Worm (Caenorhabditis elegans) whole organism, L4 larva: ENCODE measurements around the gene Y54E2A.4.

Source experiments
- F10B5.3 ChIP-seq: sonication (generic microtip); optimal IDR thresholded peaks from 2 replicates; lab custom pipeline; 2016; ENCODE audit warnings: mild to moderate bottlenecking, missing genetic modification characterization, missing compliant biosample characterization
- F26F4.8 ChIP-seq: fragments of 200-800 bp; sonication (Bioruptor generic); conservative IDR thresholded peaks from 2 replicates; pipeline ENCODE4 v1.3.6; 2022; ENCODE audit warnings: missing genetic modification characterization, missing compliant biosample characterization
- F37D6.2 ChIP-seq: sonication (generic microtip); optimal IDR thresholded peaks from 2 replicates; lab custom pipeline; 2016; ENCODE audit warnings: mild to moderate bottlenecking, missing genetic modification characterization, missing compliant biosample characterization
- F49E8.2 ChIP-seq: sonication (generic microtip); optimal IDR thresholded peaks from 2 replicates; lab custom pipeline; 2016; ENCODE audit warnings: missing compliant biosample characterization, mild to moderate bottlenecking, missing genetic modification characterization, borderline replicate concordance
- Y48G9A.11 ChIP-seq: fragments of 200-800 bp; sonication (Bioruptor generic); IDR thresholded peaks from 2 replicates; pipeline ENCODE4 v1.3.6; 2022; ENCODE audit warnings: missing genetic modification reagents, missing genetic modification characterization, missing compliant biosample characterization
- Y5F2A.4 ChIP-seq: fragments of 200-800 bp; sonication (Bioruptor generic); optimal IDR thresholded peaks from 2 replicates; lab custom pipeline; 2018; ENCODE audit warnings: mild to moderate bottlenecking, missing genetic modification characterization, missing compliant biosample characterization
- ZK337.2 ChIP-seq: fragments of 200-800 bp; sonication (Bioruptor generic); IDR thresholded peaks from 2 replicates; pipeline ENCODE4 v1.3.6; 2022; ENCODE audit warnings: missing genetic modification reagents, missing genetic modification characterization, missing compliant biosample characterization
- ZK546.5 ChIP-seq, 2 experiments: sonication (generic microtip); optimal IDR thresholded peaks; 2 replicates each; lab custom pipeline; 2017; ENCODE audit warnings: missing biosample characterization in 2 of 2, missing genetic modification characterization in 2 of 2
- attf-4 ChIP-seq: sonication (generic microtip); optimal IDR thresholded peaks from 3 replicates; lab custom pipeline; 2017; ENCODE audit warnings: missing biosample characterization, missing genetic modification characterization
- ceh-28 ChIP-seq: fragments of 150-350 bp; optimal IDR thresholded peaks from 2 replicates; lab custom pipeline; 2014; ENCODE audit warnings: missing biosample characterization, missing genetic modification reagents, missing genetic modification characterization
- ceh-82 ChIP-seq: sonication (generic microtip); optimal IDR thresholded peaks from 2 replicates; lab custom pipeline; 2017; ENCODE audit warnings: missing biosample characterization, missing genetic modification characterization
- ctbp-1 ChIP-seq: fragments of 200-800 bp; sonication (Bioruptor generic); IDR thresholded peaks from 2 replicates; pipeline ENCODE4 v1.3.6; 2022; ENCODE audit warnings: missing genetic modification reagents, missing genetic modification characterization, missing compliant biosample characterization
- daf-8 ChIP-seq: fragments of 200-800 bp; sonication (Bioruptor generic); IDR thresholded peaks from 2 replicates; pipeline ENCODE4 v1.3.6; 2022; ENCODE audit warnings: missing genetic modification characterization, missing compliant biosample characterization
- dmd-8 ChIP-seq: fragments of 200-800 bp; sonication (Bioruptor generic); IDR thresholded peaks from 2 replicates; pipeline ENCODE4 v1.3.6; 2022; ENCODE audit warnings: missing genetic modification characterization, missing compliant biosample characterization
- dmd-9 ChIP-seq: fragments of 200-800 bp; sonication (Bioruptor generic); IDR thresholded peaks from 2 replicates; pipeline ENCODE4 v1.3.6; 2022; ENCODE audit warnings: missing genetic modification reagents, missing genetic modification characterization, missing compliant biosample characterization
- duxl-1 ChIP-seq: sonication (generic microtip); optimal IDR thresholded peaks from 2 replicates; lab custom pipeline; 2016; ENCODE audit warnings: mild to moderate bottlenecking, missing genetic modification characterization, moderate library complexity, missing compliant biosample characterization; ENCODE audit not compliant: poor library complexity
- dve-1 ChIP-seq: sonication (generic microtip); optimal IDR thresholded peaks from 2 replicates; lab custom pipeline; 2017; ENCODE audit warnings: antibody characterized with exemption, mild to moderate bottlenecking, missing genetic modification characterization, missing compliant biosample characterization; ENCODE audit not compliant: insufficient read depth
- fos-1 ChIP-seq: fragments of 150-350 bp; optimal IDR thresholded peaks from 2 replicates; lab custom pipeline; 2014; ENCODE audit warnings: missing biosample characterization, missing genetic modification characterization
- hif-1 ChIP-seq, 2 experiments: sonication (generic microtip); optimal IDR thresholded peaks; 2 replicates each; lab custom pipeline; 2016 to 2017; ENCODE audit warnings: missing compliant biosample characterization in 2 of 2, missing genetic modification characterization in 2 of 2, missing genetic modification reagents in 2 of 2, missing genotype in 2 of 2, mild to moderate bottlenecking in 1 of 2
- lin-13 ChIP-seq: fragments of 150-350 bp; optimal IDR thresholded peaks from 2 replicates; lab custom pipeline; 2014; ENCODE audit warnings: missing biosample characterization, missing genetic modification reagents, missing genetic modification characterization
- lin-38 ChIP-seq: fragments of 200-800 bp; sonication (Bioruptor generic); IDR thresholded peaks from 2 replicates; pipeline ENCODE4 v1.3.6; 2022; ENCODE audit warnings: missing genetic modification reagents, missing genetic modification characterization, missing compliant biosample characterization
- lin-39 ChIP-seq: fragments of 150-350 bp; optimal IDR thresholded peaks from 2 replicates; lab custom pipeline; 2014; ENCODE audit warnings: missing biosample characterization, missing genetic modification reagents, missing genetic modification characterization
- madf-5 ChIP-seq, 2 experiments: fragments of 200-800 bp; sonication (Bioruptor generic); IDR thresholded peaks; 2 replicates each; pipeline ENCODE4 v1.3.6; 2022; ENCODE audit warnings: missing compliant biosample characterization in 2 of 2, missing genetic modification characterization in 2 of 2
- mdl-1 ChIP-seq, 2 experiments: fragments of 150-350 bp in 1 of 2; sonication (generic microtip) in 1 of 2; optimal IDR thresholded peaks; 2 replicates each; lab custom pipeline; 2014 to 2017; ENCODE audit warnings: missing biosample characterization in 2 of 2, missing genetic modification characterization in 2 of 2
- mes-2 ChIP-seq: sonication (generic microtip); optimal IDR thresholded peaks from 2 replicates; lab custom pipeline; 2016; ENCODE audit warnings: missing genotype, mild to moderate bottlenecking, missing genetic modification characterization, missing compliant biosample characterization; ENCODE audit not compliant: poor library complexity, severe bottlenecking
- nhr-11 ChIP-seq: fragments of 150-350 bp; optimal IDR thresholded peaks from 2 replicates; lab custom pipeline; 2014; ENCODE audit warnings: missing biosample characterization, missing genetic modification characterization
- nhr-42 ChIP-seq: fragments of 200-800 bp; sonication (Bioruptor generic); IDR thresholded peaks from 2 replicates; pipeline ENCODE4 v1.3.6; 2022; ENCODE audit warnings: missing genetic modification characterization, missing compliant biosample characterization
- php-3 ChIP-seq: fragments of 200-800 bp; sonication (Bioruptor generic); IDR thresholded peaks from 2 replicates; pipeline ENCODE4 v1.3.6; 2022; ENCODE audit warnings: missing genetic modification reagents, missing genetic modification characterization, missing compliant biosample characterization
- pqm-1 ChIP-seq: sonication (generic microtip); optimal IDR thresholded peaks from 2 replicates; lab custom pipeline; 2017; ENCODE audit warnings: missing biosample characterization, missing genetic modification characterization
- rbr-2 ChIP-seq: sonication (generic microtip); optimal IDR thresholded peaks from 2 replicates; lab custom pipeline; 2016; ENCODE audit warnings: missing genotype, missing genetic modification characterization, missing compliant biosample characterization
- set-16 ChIP-seq: fragments of 200-800 bp; sonication (Bioruptor generic); IDR thresholded peaks from 2 replicates; pipeline ENCODE4 v1.3.6; 2022; ENCODE audit warnings: missing genetic modification reagents, missing genetic modification characterization, missing compliant biosample characterization
- snpc-1.2 ChIP-seq: fragments of 200-800 bp; sonication (Bioruptor generic); IDR thresholded peaks from 2 replicates; pipeline ENCODE4 v1.3.6; 2022; ENCODE audit warnings: missing genetic modification reagents, missing genetic modification characterization, missing compliant biosample characterization
- snpc-4 ChIP-seq: fragments of 150-350 bp; optimal IDR thresholded peaks from 2 replicates; lab custom pipeline; 2014; ENCODE audit warnings: missing biosample characterization, missing genetic modification characterization
- tra-1 ChIP-seq: fragments of 200-800 bp; sonication (Bioruptor generic); IDR thresholded peaks from 2 replicates; pipeline ENCODE4 v1.3.6; 2022; ENCODE audit warnings: missing genetic modification reagents, missing genetic modification characterization, missing compliant biosample characterization
- unc-39 ChIP-seq: sonication (generic microtip); optimal IDR thresholded peaks from 2 replicates; lab custom pipeline; 2017; ENCODE audit warnings: missing biosample characterization, missing genetic modification characterization
- unc-62 ChIP-seq, 3 experiments: fragments of 150-350 bp in 1 of 3; sonication (generic microtip); optimal IDR thresholded peaks in 2 of 3; peaks in 1 of 3; 1 replicate in 1 of 3; 2 replicates in 2 of 3; lab custom pipeline; 2014 to 2017; ENCODE audit warnings: missing biosample characterization in 3 of 3, missing genetic modification characterization in 3 of 3, missing genetic modification reagents in 3 of 3, missing genotype in 1 of 3
- zfp-3 ChIP-seq: fragments of 200-800 bp; sonication (Bioruptor generic); conservative IDR thresholded peaks from 2 replicates; pipeline ENCODE4 v1.3.6; 2022; ENCODE audit warnings: missing genetic modification reagents, missing genetic modification characterization, missing compliant biosample characterization

The Y54E2A.4 gene

ce11 chrII:14768804-14769203 is 14.4 kb downstream of the Y54E2A.4 start:
- TF ChIP-seq ceh-28 (tag; lab: Kevin White, UChicago) (peak; percentile 61), attf-4 (no peak), tra-1 (GFP tag; lab: Robert Waterston, UW) (no peak)
- TF ChIP-seq, all 104 proteins: peak for 1

ce11 chrII:14771096-14771495 is 16.7 kb downstream of the Y54E2A.4 start:
- TF ChIP-seq lin-13 = no peak
- TF ChIP-seq F37D6.2 (tag; lab: Kevin White, UChicago) = no peak
- no peak for TF ChIP-seq php-3 (GFP tag; lab: Robert Waterston, UW)
- no peak for TF ChIP-seq ceh-28 (tag; lab: Kevin White, UChicago)
- no peak for TF ChIP-seq ZK337.2 (GFP tag; lab: Robert Waterston, UW)
- peak; percentile 72 for TF ChIP-seq set-16
- TF ChIP-seq hif-1 (tag; optimal IDR thresholded peaks at IDR 0.05; lab: Kevin White, UChicago) = no peak
- TF ChIP-seq daf-8 (GFP tag; lab: Robert Waterston, UW) = no peak
- TF ChIP-seq snpc-1.2 (GFP tag; lab: Robert Waterston, UW) = no peak
- peak in 1 of 2 experiments; percentile 79 for TF ChIP-seq unc-62 (GFP tag; optimal IDR thresholded peaks at IDR 0.05 in 1 of 2; lab: Kevin White, UChicago)
- no peak for TF ChIP-seq unc-62 (tag; optimal IDR thresholded peaks at IDR 0.05; lab: Kevin White, UChicago)
- TF ChIP-seq nhr-42 (GFP tag; lab: Robert Waterston, UW) = no peak
- TF ChIP-seq fos-1 (tag; lab: Kevin White, UChicago) = no peak
- TF ChIP-seq, all 104 proteins: peak for 2

ce11 chrII:14772113-14772512 is 17.7 kb downstream of the Y54E2A.4 start:
- TF ChIP-seq mes-2 (tag; lab: Kevin White, UChicago) (no peak), unc-39 (tag; lab: Kevin White, UChicago) (no peak), attf-4 (no peak), rbr-2 (tag; lab: Kevin White, UChicago) (no peak), set-16 (peak; percentile 69), F10B5.3 (tag; lab: Kevin White, UChicago) (no peak), Y5F2A.4 (GFP tag; lab: Kevin White, UChicago) (no peak), ZK546.5 (tag; optimal IDR thresholded peaks at IDR 0.05; lab: Kevin White, UChicago) (no peak)

ce11 chrII:14772956-14773788 is 18.8 kb downstream of the Y54E2A.4 start, which contains the start of gene Y54E2A.7:
Y54E2A.7 (minus strand) TSS chrII:14773006.
- TF ChIP-seq nhr-11 (tag; lab: Kevin White, UChicago) (no peak), mdl-1 (tag; optimal IDR thresholded peaks at IDR 0.05; lab: Kevin White, UChicago) (no peak), duxl-1 (tag; lab: Kevin White, UChicago) (no peak), Y48G9A.11 (GFP tag; lab: Robert Waterston, UW) (no peak), attf-4 (no peak), dve-1 (tag; lab: Kevin White, UChicago) (no peak), madf-5 (GFP tag; IDR thresholded peaks at IDR 0.05; lab: Robert Waterston, UW) (no peak), dmd-9 (GFP tag; lab: Robert Waterston, UW) (no peak), ceh-82 (tag; lab: Kevin White, UChicago) (no peak), dmd-8 (GFP tag; lab: Robert Waterston, UW) (no peak), pqm-1 (tag; lab: Kevin White, UChicago) (no peak)

ce11 chrII:14778092-14778491 is 23.7 kb downstream of the Y54E2A.4 start, which contains the start of gene Y54E2A.8:
Y54E2A.8 (plus strand) TSS chrII:14778345.
- TF ChIP-seq lin-39 (tag; lab: Kevin White, UChicago) = no peak
- TF ChIP-seq zfp-3 (GFP tag; lab: Robert Waterston, UW) = no peak
- peak; percentile 12 for TF ChIP-seq F49E8.2 (tag; lab: Kevin White, UChicago)
- TF ChIP-seq lin-38 = 0 out of 2 replicates have a peak, but pooled peaks have one; percentile 12
- no peak for TF ChIP-seq F26F4.8 (GFP tag; lab: Robert Waterston, UW)
- TF ChIP-seq unc-39 (tag; lab: Kevin White, UChicago) = no peak
- TF ChIP-seq snpc-4 (tag; lab: Kevin White, UChicago) = no peak
- TF ChIP-seq ctbp-1 = no peak
